Worm (Caenorhabditis elegans): Measurements from ENCODE around the gene coq-3.
A peak's percentile ranks its signal among the peaks of the same experiment; 100 is the strongest.

The coq-3 gene

DNA sequence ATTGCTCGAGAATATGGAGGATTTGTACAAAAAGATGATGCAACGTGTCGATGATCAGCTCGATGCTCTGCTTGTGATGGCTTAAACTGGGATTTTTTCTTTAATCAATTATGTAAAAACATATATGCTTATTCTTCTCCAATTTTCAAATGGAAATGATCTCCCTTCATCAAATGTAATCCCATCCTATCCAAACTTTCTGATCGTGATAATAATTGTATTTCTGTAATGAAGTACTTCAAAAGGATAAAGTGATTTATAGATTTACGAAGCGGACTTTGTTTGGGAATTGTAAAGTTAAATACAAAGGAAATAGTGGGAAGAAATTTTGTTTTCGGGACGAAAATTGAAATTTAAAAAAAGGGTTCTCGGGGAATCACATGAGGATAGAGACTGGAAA, 5.5 kb downstream of the coq-3 start (continued):
- TF ChIP-seq nhr-27 (tag; optimal IDR thresholded peaks at IDR 0.05) (no peak), mes-4 (tag; optimal IDR thresholded peaks at IDR 0.05) (peak; percentile 12), bed-2 (GFP tag; IDR thresholded peaks at IDR 0.05) (no peak), ztf-6 (GFP tag; IDR thresholded peaks at IDR 0.05) (no peak), K12H6.12 (tag; optimal IDR thresholded peaks at IDR 0.05) (no peak), lin-35 (GFP tag; optimal IDR thresholded peaks at IDR 0.05) (peak in 1 of 3 experiments; percentile 62), xnd-1 (tag; optimal IDR thresholded peaks at IDR 0.05) (no peak), pbrm-1 (GFP tag; IDR thresholded peaks at IDR 0.05) (0 out of 2 replicates have a peak, but pooled peaks have one; percentile 7), gei-17 (GFP tag; optimal IDR thresholded peaks at IDR 0.05) (no peak), pha-4 (tag; optimal IDR thresholded peaks at IDR 0.05) (no peak), nhr-179 (tag; optimal IDR thresholded peaks at IDR 0.05) (no peak), F57C9.4 (tag; optimal IDR thresholded peaks at IDR 0.05) (no peak), snpc-1.3 (tag; optimal IDR thresholded peaks at IDR 0.05; ENCODE audit: insufficient read depth) (peak; percentile 61), hsf-1 (GFP tag; IDR thresholded peaks at IDR 0.05) (no peak), Y56A3A.18 (GFP tag; IDR thresholded peaks at IDR 0.05) (0 out of 2 replicates have a peak, but pooled peaks have one; percentile 3), C17E4.6 (GFP tag; IDR thresholded peaks at IDR 0.05) (no peak), lin-54 (GFP tag; optimal IDR thresholded peaks at IDR 0.05) (peak; percentile 21), F33H1.4 (GFP tag; IDR thresholded peaks at IDR 0.05) (no peak), Y95B8A.8 (GFP tag; IDR thresholded peaks at IDR 0.05) (peak; percentile 68; the same call in 1 of the 2 replicates), chd-7 (tag; optimal IDR thresholded peaks at IDR 0.05) (no peak), zim-3 (tag; optimal IDR thresholded peaks at IDR 0.05) (no peak), ZK185.1 (tag; optimal IDR thresholded peaks at IDR 0.05; ENCODE audit: poor library complexity, severe bottlenecking) (peak; percentile 1), F49E8.2 (tag; optimal IDR thresholded peaks at IDR 0.05; ENCODE audit: insufficient read depth) (no peak), snpc-3.4 (tag; optimal IDR thresholded peaks at IDR 0.05) (no peak), B0019.2 (GFP tag; conservative IDR thresholded peaks at IDR 0.05) (no peak), aptf-3 (GFP tag; IDR thresholded peaks at IDR 0.05) (no peak), D2030.7 (GFP tag; IDR thresholded peaks at IDR 0.05) (no peak), sdz-38 (tag; optimal IDR thresholded peaks at IDR 0.05) (no peak), lsl-1 (GFP tag; optimal IDR thresholded peaks at IDR 0.05) (peak; percentile 0), repo-1 (tag; optimal IDR thresholded peaks at IDR 0.05) (no peak), mcd-1 (GFP tag; IDR thresholded peaks at IDR 0.05) (no peak), let-607 (tag; optimal IDR thresholded peaks at IDR 0.05) (peak in 1 of 2 experiments; percentile 20), snpc-1.1 (tag; optimal IDR thresholded peaks at IDR 0.05; ENCODE audit: insufficient read depth) (peak; percentile 31), attf-5 (GFP tag; optimal IDR thresholded peaks at IDR 0.05) (no peak), nfya-1 (tag; optimal IDR thresholded peaks at IDR 0.05; ENCODE audit: borderline replicate concordance, insufficient read depth) (no peak), sptf-2 (GFP tag; optimal IDR thresholded peaks at IDR 0.05) (no peak), rpc-1 (optimal IDR thresholded peaks at IDR 0.05) (no peak), rpc-1 (tag; optimal IDR thresholded peaks at IDR 0.05) (no peak), hmg-20 (GFP tag; IDR thresholded peaks at IDR 0.05) (no peak), F22D6.2 (tag; optimal IDR thresholded peaks at IDR 0.05) (no peak), dpl-1 (GFP tag; optimal IDR thresholded peaks at IDR 0.05) (no peak), ztf-18 (tag; optimal IDR thresholded peaks at IDR 0.05) (peak; percentile 6), tlf-1 (GFP tag; optimal IDR thresholded peaks at IDR 0.05) (peak; percentile 38), ekl-4 (GFP tag; IDR thresholded peaks at IDR 0.05) (0 out of 2 replicates have a peak, but pooled peaks have one; percentile 26), ceh-91 (GFP tag; IDR thresholded peaks at IDR 0.05) (no peak), T26A5.8 (tag; optimal IDR thresholded peaks at IDR 0.05) (no peak), lin-40 (tag; optimal IDR thresholded peaks at IDR 0.05) (peak; percentile 7), C06A6.2 (GFP tag; conservative IDR thresholded peaks at IDR 0.05) (no peak)
